Worm (Caenorhabditis elegans): ENCODE results near the gene C17A2.2.

- TF ChIP-seq nhr-237 (tag; optimal IDR thresholded peaks at IDR 0.05) = no peak
- TF ChIP-seq nhr-28 (tag; optimal IDR thresholded peaks at IDR 0.05) = no peak
- no peak for TF ChIP-seq snpc-4 (tag; optimal IDR thresholded peaks at IDR 0.05)
- TF ChIP-seq lin-32 (GFP tag; optimal IDR thresholded peaks at IDR 0.05) = no peak
- no peak for TF ChIP-seq lin-13 (tag; optimal IDR thresholded peaks at IDR 0.05)
- no peak for TF ChIP-seq flh-1 (GFP tag; optimal IDR thresholded peaks at IDR 0.05)
- TF ChIP-seq mls-2 (tag; optimal IDR thresholded peaks at IDR 0.05) = no peak
- TF ChIP-seq mep-1 (tag; optimal IDR thresholded peaks at IDR 0.05) = no peak
- no peak for TF ChIP-seq nhr-2 (tag; optimal IDR thresholded peaks at IDR 0.05)
- no peak for TF ChIP-seq unc-39 (tag; optimal IDR thresholded peaks at IDR 0.05)
- no peak for TF ChIP-seq unc-62 (GFP tag; optimal IDR thresholded peaks at IDR 0.05)
- TF ChIP-seq ceh-83 (GFP tag; optimal IDR thresholded peaks at IDR 0.05) = no peak
- no peak for TF ChIP-seq ceh-43 (GFP tag; optimal IDR thresholded peaks at IDR 0.05)
- no peak for TF ChIP-seq blmp-1 (tag; optimal IDR thresholded peaks at IDR 0.05)
Measured at ce11 chrII:3843305-3843704, 2.8 kb upstream of the C17A2.2 start, which contains the start of the genes C17A2.7 and C17A2.3.

Measured in whole organism, mixed stage, embryonic.